Worm (Caenorhabditis elegans): ENCODE measurements around the gene lgc-40.

DNA sequence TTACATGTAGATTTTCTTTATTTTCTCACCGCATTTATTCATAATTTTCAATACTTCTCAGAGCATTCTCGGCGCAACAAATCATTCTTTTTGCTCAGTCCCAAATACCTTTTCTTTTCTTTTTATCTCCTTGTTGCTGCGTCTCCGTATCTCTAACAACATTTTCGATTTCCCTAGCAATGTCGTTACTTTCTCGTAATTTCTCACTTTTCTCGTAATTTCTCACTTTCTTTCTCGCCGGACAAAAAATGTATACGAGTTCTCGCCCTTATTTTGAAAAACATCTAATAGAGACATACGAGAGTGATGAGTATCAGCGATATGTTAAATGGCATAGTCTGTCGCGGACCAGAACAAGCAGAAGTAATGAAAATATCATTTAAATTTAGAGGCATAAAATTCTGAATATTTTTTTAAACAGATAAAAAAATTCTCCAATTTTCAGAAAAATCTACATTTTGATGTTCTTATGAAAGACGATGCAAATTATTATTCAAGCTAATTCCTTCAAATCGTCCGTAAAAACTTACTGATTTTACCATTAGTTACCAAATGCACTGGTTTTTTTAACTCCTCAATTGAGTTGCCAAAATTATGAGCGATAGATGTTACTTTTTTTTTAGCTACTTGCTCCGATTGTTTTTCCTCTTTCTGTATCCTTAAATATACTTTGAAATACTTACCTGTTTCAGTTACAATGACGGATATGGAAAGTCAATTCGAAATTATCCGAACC lies 15.6 kb downstream of the lgc-40 start, which contains the start of gene F47G3.3:
- no peak for TF ChIP-seq elt-1 (tag; optimal IDR thresholded peaks at IDR 0.05)
- no peak for TF ChIP-seq ceh-9 (tag; optimal IDR thresholded peaks at IDR 0.05)
- TF ChIP-seq fos-1 (tag; optimal IDR thresholded peaks at IDR 0.05): no peak
- no peak for TF ChIP-seq ama-1 (optimal IDR thresholded peaks at IDR 0.05)
- no peak for TF ChIP-seq nhr-43 (tag; optimal IDR thresholded peaks at IDR 0.05; ENCODE audit: poor library complexity, severe bottlenecking)

Data from whole organism, L3 larva.